Worm (Caenorhabditis elegans) whole organism, L2 larva: Measurements from ENCODE around the gene glb-23.

Source experiments
- ZK546.5 ChIP-seq: sonication (generic microtip); optimal IDR thresholded peaks from 2 replicates; lab custom pipeline; 2017; ENCODE audit warnings: missing biosample characterization, missing genetic modification characterization
- aly-2 ChIP-seq: fragments of 150-350 bp; optimal IDR thresholded peaks from 2 replicates; lab custom pipeline; 2014; ENCODE audit warnings: missing biosample characterization, missing genetic modification characterization
- elt-1 ChIP-seq: fragments of 150-350 bp; optimal IDR thresholded peaks from 2 replicates; lab custom pipeline; 2014; ENCODE audit warnings: missing biosample characterization, missing genetic modification characterization
- lsy-2 ChIP-seq, 2 experiments: fragments of 150-350 bp in 1 of 2; sonication (generic microtip) in 1 of 2; optimal IDR thresholded peaks; 2 replicates each; lab custom pipeline; 2014 to 2017; ENCODE audit warnings: missing biosample characterization in 2 of 2, missing genetic modification characterization in 2 of 2
- nhr-11 ChIP-seq: fragments of 150-350 bp; optimal IDR thresholded peaks from 2 replicates; lab custom pipeline; 2014; ENCODE audit warnings: missing biosample characterization, missing genetic modification characterization
- nhr-237 ChIP-seq: fragments of 150-350 bp; optimal IDR thresholded peaks from 2 replicates; lab custom pipeline; 2014; ENCODE audit warnings: missing biosample characterization, missing genetic modification characterization
- snpc-4 ChIP-seq: fragments of 150-350 bp; optimal IDR thresholded peaks from 2 replicates; lab custom pipeline; 2014; ENCODE audit warnings: missing biosample characterization, missing genetic modification characterization
- ztf-1 ChIP-seq: fragments of 200-800 bp; sonication (Bioruptor generic); conservative IDR thresholded peaks from 2 replicates; pipeline ENCODE4 v1.3.6; 2022; ENCODE audit warnings: missing genetic modification characterization, missing compliant biosample characterization

- no peak for TF ChIP-seq aly-2 (tag; lab: Kevin White, UChicago)
- TF ChIP-seq nhr-237 (tag; lab: Kevin White, UChicago): no peak
- no peak for TF ChIP-seq ZK546.5 (tag; lab: Kevin White, UChicago)
- no peak for TF ChIP-seq snpc-4 (tag; lab: Kevin White, UChicago)
- TF ChIP-seq lsy-2 (tag; optimal IDR thresholded peaks at IDR 0.05; lab: Kevin White, UChicago): no peak
- no peak for TF ChIP-seq nhr-11 (tag; lab: Kevin White, UChicago)
- no peak for TF ChIP-seq ztf-1
- no peak for TF ChIP-seq elt-1 (tag; lab: Kevin White, UChicago)
These were observed 44.0 kb downstream of the glb-23 start, which contains the start of gene C42D4.19 for ce11 chrIV:7175346-7175745.
